Fruit fly (Drosophila melanogaster): ENCODE measurements around the gene PTPMT1.
A peak's percentile ranks its signal among the peaks of the same experiment; 100 is the strongest.

The PTPMT1 gene

dm6 chr3R:23772808-23773207 lies 14.7 kb downstream of the PTPMT1 start, which contains the start of gene tst (continued):
- TF ChIP-seq CG12299 (tag; optimal IDR thresholded peaks at IDR 0.05) (peak; percentile 78), D19A (tag; optimal IDR thresholded peaks at IDR 0.05) (peak; percentile 85), wdn (GFP tag; IDR thresholded peaks at IDR 0.05) (peak; percentile 95), CG10543 (GFP tag; optimal IDR thresholded peaks at IDR 0.05) (peak; percentile 53), lov (optimal IDR thresholded peaks at IDR 0.05) (no peak), lov (GFP tag; IDR thresholded peaks at IDR 0.05) (peak; percentile 93), CG30431 (GFP tag; optimal IDR thresholded peaks at IDR 0.05) (peak; percentile 87), Atf3 (GFP tag; optimal IDR thresholded peaks at IDR 0.05) (no peak), Fer3 (tag; optimal IDR thresholded peaks at IDR 0.05) (peak; percentile 92), CG6813 (GFP tag; optimal IDR thresholded peaks at IDR 0.05) (peak; percentile 77), CG42726 (GFP tag; IDR thresholded peaks at IDR 0.05; ENCODE audit: partially characterized antibody) (no peak), CG17912 (GFP tag; optimal IDR thresholded peaks at IDR 0.05) (peak; percentile 53), Abd-B (GFP tag; optimal IDR thresholded peaks at IDR 0.05) (peak; percentile 95), hkb (optimal IDR thresholded peaks at IDR 0.05) (no peak), hkb (GFP tag; IDR thresholded peaks at IDR 0.05) (peak; percentile 93), CG3281 (GFP tag; optimal IDR thresholded peaks at IDR 0.05) (peak; percentile 87), CG14014 (GFP tag; IDR thresholded peaks at IDR 0.05) (peak; percentile 96), B-H1 (GFP tag; IDR thresholded peaks at IDR 0.05) (peak; percentile 96), CG12744 (GFP tag; optimal IDR thresholded peaks at IDR 0.05) (no peak), CG12071 (GFP tag; optimal IDR thresholded peaks at IDR 0.05) (no peak), HHEX (GFP tag; optimal IDR thresholded peaks at IDR 0.05) (peak; percentile 90), Doc3 (GFP tag; IDR thresholded peaks at IDR 0.05; ENCODE audit: partially characterized antibody) (peak; percentile 28; the same call in 1 of the 3 replicates), CG6689 (GFP tag; IDR thresholded peaks at IDR 0.05) (peak; percentile 97), fu2 (GFP tag; optimal IDR thresholded peaks at IDR 0.05) (peak; percentile 48), CG11560 (tag; IDR thresholded peaks at IDR 0.05) (peak; percentile 91), nau (GFP tag; optimal IDR thresholded peaks at IDR 0.05) (no peak), Dfd (GFP tag; optimal IDR thresholded peaks at IDR 0.05) (no peak), sim (GFP tag; IDR thresholded peaks at IDR 0.05) (peak; percentile 88; the same call in 1 of the 2 replicates), HLH54F (GFP tag; optimal IDR thresholded peaks at IDR 0.05) (peak; percentile 53), cad (GFP tag; optimal IDR thresholded peaks at IDR 0.05) (no peak), slp2 (GFP tag; optimal IDR thresholded peaks at IDR 0.05) (peak; percentile 12), CG10462 (GFP tag; optimal IDR thresholded peaks at IDR 0.05) (peak; percentile 61), CG1602 (GFP tag; optimal IDR thresholded peaks at IDR 0.05) (peak; percentile 92), unpg (GFP tag; optimal IDR thresholded peaks at IDR 0.05) (peak; percentile 92), toy (GFP tag; IDR thresholded peaks at IDR 0.05) (peak; percentile 77), CG2678 (tag; optimal IDR thresholded peaks at IDR 0.05) (peak; percentile 93), en (GFP tag; optimal IDR thresholded peaks at IDR 0.05) (no peak), CG7556 (GFP tag; optimal IDR thresholded peaks at IDR 0.05) (peak; percentile 89), fd96Cb (tag; optimal IDR thresholded peaks at IDR 0.05) (peak; percentile 93), NK7.1 (GFP tag; optimal IDR thresholded peaks at IDR 0.05) (no peak), gem (tag; optimal IDR thresholded peaks at IDR 0.05) (peak; percentile 98), pfk (GFP tag; optimal IDR thresholded peaks at IDR 0.05) (no peak), ftz-f1 (GFP tag; optimal IDR thresholded peaks at IDR 0.05) (no peak), zen2 (GFP tag; IDR thresholded peaks at IDR 0.05; ENCODE audit: partially characterized antibody) (no peak), dati (GFP tag; IDR thresholded peaks at IDR 0.05) (peak; percentile 78), CG14441 (GFP tag; IDR thresholded peaks at IDR 0.05) (peak; percentile 98), ab (GFP tag; optimal IDR thresholded peaks at IDR 0.05) (no peak), ase (GFP tag; IDR thresholded peaks at IDR 0.05) (peak; percentile 96), CG3995 (GFP tag; optimal IDR thresholded peaks at IDR 0.05) (no peak), chm (GFP tag; IDR thresholded peaks at IDR 0.05) (peak; percentile 74), crp (GFP tag; optimal IDR thresholded peaks at IDR 0.05) (peak in 1 of 2 experiments; percentile 33), rib (GFP tag; IDR thresholded peaks at IDR 0.05) (peak; percentile 92)
